Worm (Caenorhabditis elegans): ENCODE measurements around the gene Y57G11C.1147.

Gene Y57G11C.1147

DNA sequence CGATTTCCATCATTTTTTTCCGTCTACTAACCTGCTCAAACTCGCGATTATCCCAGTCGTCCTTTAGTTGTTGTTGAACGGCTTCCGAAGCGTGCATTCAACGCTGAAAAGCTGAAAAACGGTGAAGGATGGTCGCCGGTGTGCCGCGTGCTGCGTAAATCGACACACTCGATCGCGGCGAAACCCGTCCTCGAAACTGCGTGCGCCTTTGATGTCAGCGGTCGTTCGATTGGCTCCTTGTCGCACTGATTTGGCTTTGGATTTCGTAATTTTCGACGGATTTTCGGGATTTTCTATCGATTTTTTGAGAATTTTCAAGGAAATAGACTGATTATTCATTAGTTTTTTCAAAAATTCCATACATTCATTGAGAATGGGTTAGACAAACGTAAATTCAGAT, at the start of gene Y57G11C.1147, which contains the start of gene nuo-3:
TSS of gene Y57G11C.1147 (minus strand) at position 161 of the 400 bp plus-strand sequence.
TSS of gene nuo-3 (minus strand) at position 191 of the 400 bp plus-strand sequence.
- no peak for TF ChIP-seq gei-17 (GFP tag; optimal IDR thresholded peaks at IDR 0.05)
- no peak for TF ChIP-seq ztf-26 (tag; optimal IDR thresholded peaks at IDR 0.05)
- TF ChIP-seq somi-1 (GFP tag; optimal IDR thresholded peaks at IDR 0.05): no peak
- TF ChIP-seq efl-1 (GFP tag; optimal IDR thresholded peaks at IDR 0.05): no peak
- TF ChIP-seq nhr-90 (tag; optimal IDR thresholded peaks at IDR 0.05): no peak
- TF ChIP-seq let-526 (GFP tag; IDR thresholded peaks at IDR 0.05): no peak
- TF ChIP-seq dox-1 (GFP tag; IDR thresholded peaks at IDR 0.05): no peak; the same call in none of the 2 replicates
- 0 out of 2 replicates have a peak, but pooled peaks have one; percentile 14 for TF ChIP-seq mcd-1 (GFP tag; IDR thresholded peaks at IDR 0.05)
- no peak for TF ChIP-seq F57C9.4 (tag; optimal IDR thresholded peaks at IDR 0.05)
- no peak for TF ChIP-seq nhr-179 (tag; optimal IDR thresholded peaks at IDR 0.05)
- no peak for TF ChIP-seq ceh-40 (GFP tag; IDR thresholded peaks at IDR 0.05)
- TF ChIP-seq ztf-25 (GFP tag; IDR thresholded peaks at IDR 0.05): no peak
- TF ChIP-seq Y95B8A.8 (GFP tag; IDR thresholded peaks at IDR 0.05): no peak
- no peak for TF ChIP-seq madf-10 (tag; optimal IDR thresholded peaks at IDR 0.05)
- no peak for TF ChIP-seq unc-62 (GFP tag; optimal IDR thresholded peaks at IDR 0.05)
- no peak for TF ChIP-seq snpc-3.4 (tag; optimal IDR thresholded peaks at IDR 0.05)
- TF ChIP-seq sptf-2 (GFP tag; optimal IDR thresholded peaks at IDR 0.05): no peak
- no peak for TF ChIP-seq attf-3 (GFP tag; conservative IDR thresholded peaks at IDR 0.05)
- TF ChIP-seq Y53F4B.3 (GFP tag; IDR thresholded peaks at IDR 0.05): no peak
- TF ChIP-seq ztf-3 (GFP tag; optimal IDR thresholded peaks at IDR 0.05): no peak
- TF ChIP-seq F33H1.4 (GFP tag; IDR thresholded peaks at IDR 0.05): peak; percentile 73
- no peak for TF ChIP-seq lir-1 (GFP tag; conservative IDR thresholded peaks at IDR 0.05)
- no peak for TF ChIP-seq nhr-80 (tag; optimal IDR thresholded peaks at IDR 0.05)
- peak; percentile 79 for TF ChIP-seq zfh-2 (GFP tag; conservative IDR thresholded peaks at IDR 0.05)
- no peak for TF ChIP-seq nhr-27 (tag; optimal IDR thresholded peaks at IDR 0.05)
- no peak for TF ChIP-seq K11D2.4 (GFP tag; IDR thresholded peaks at IDR 0.05)
- TF ChIP-seq B0336.3 (GFP tag; IDR thresholded peaks at IDR 0.05): no peak
- no peak for TF ChIP-seq xnd-1 (tag; optimal IDR thresholded peaks at IDR 0.05)
- no peak for TF ChIP-seq hlh-26 (GFP tag; conservative IDR thresholded peaks at IDR 0.05)
- TF ChIP-seq ceh-58 (GFP tag; IDR thresholded peaks at IDR 0.05): no peak
- TF ChIP-seq rec-8 (tag; optimal IDR thresholded peaks at IDR 0.05): no peak
- TF ChIP-seq F39B2.1 (GFP tag; IDR thresholded peaks at IDR 0.05): no peak
- no peak for TF ChIP-seq ama-1 (optimal IDR thresholded peaks at IDR 0.05)
- no peak for TF ChIP-seq ama-1 (GFP tag; optimal IDR thresholded peaks at IDR 0.05)
- TF ChIP-seq lsy-27 (tag; optimal IDR thresholded peaks at IDR 0.05; ENCODE audit: borderline replicate concordance, insufficient read depth): no peak
- TF ChIP-seq mes-4 (tag; optimal IDR thresholded peaks at IDR 0.05): no peak
- peak; percentile 19 for TF ChIP-seq attf-5 (GFP tag; optimal IDR thresholded peaks at IDR 0.05)
- no peak for TF ChIP-seq egl-44 (GFP tag; IDR thresholded peaks at IDR 0.05)
- no peak for TF ChIP-seq nfya-2 (GFP tag; IDR thresholded peaks at IDR 0.05)
- TF ChIP-seq F49E8.2 (tag; optimal IDR thresholded peaks at IDR 0.05; ENCODE audit: insufficient read depth): no peak
- TF ChIP-seq B0261.1 (tag; optimal IDR thresholded peaks at IDR 0.05): no peak
- no peak for TF ChIP-seq nfyb-1 (GFP tag; IDR thresholded peaks at IDR 0.05)
- no peak for TF ChIP-seq pha-4 (tag; optimal IDR thresholded peaks at IDR 0.05)
- TF ChIP-seq sdz-38 (tag; optimal IDR thresholded peaks at IDR 0.05): no peak
- no peak for TF ChIP-seq lag-1 (GFP tag; IDR thresholded peaks at IDR 0.05)
- TF ChIP-seq ceh-100 (GFP tag; IDR thresholded peaks at IDR 0.05): no peak
- no peak for TF ChIP-seq hsf-1 (GFP tag; IDR thresholded peaks at IDR 0.05)
- TF ChIP-seq ztf-18 (tag; optimal IDR thresholded peaks at IDR 0.05): peak; percentile 8
- TF ChIP-seq mxl-1 (tag; optimal IDR thresholded peaks at IDR 0.05): no peak
- no peak for TF ChIP-seq ZK185.1 (tag; optimal IDR thresholded peaks at IDR 0.05; ENCODE audit: poor library complexity, severe bottlenecking)

Measured in whole organism, young adult.